Worm (Caenorhabditis elegans) whole organism, mixed stage, embryonic: ENCODE data around the gene fkb-4.

Source experiments
- M03D4.4 ChIP-seq: sonication (generic microtip); optimal IDR thresholded peaks from 2 replicates; lab custom pipeline; 2017; ENCODE audit warnings: mild to moderate bottlenecking, missing genetic modification characterization, missing compliant biosample characterization
- bed-3 ChIP-seq: fragments of 200-800 bp; sonication (Bioruptor generic); optimal IDR thresholded peaks from 3 replicates; lab custom pipeline; 2018; ENCODE audit warnings: mild to moderate bottlenecking, missing genetic modification characterization, moderate library complexity, missing compliant biosample characterization
- blmp-1 ChIP-seq: fragments of 150-350 bp; optimal IDR thresholded peaks from 2 replicates; lab custom pipeline; 2014; ENCODE audit warnings: missing biosample characterization, missing genetic modification characterization
- ceh-39 ChIP-seq: fragments of 150-350 bp; optimal IDR thresholded peaks from 2 replicates; lab custom pipeline; 2014; ENCODE audit warnings: missing biosample characterization, missing genetic modification characterization
- ceh-43 ChIP-seq: fragments of 200-800 bp; sonication (Bioruptor generic); optimal IDR thresholded peaks from 2 replicates; lab custom pipeline; 2018; ENCODE audit warnings: mild to moderate bottlenecking, missing genetic modification characterization, moderate library complexity, missing compliant biosample characterization
- ceh-83 ChIP-seq: fragments of 200-800 bp; sonication (Bioruptor generic); optimal IDR thresholded peaks from 2 replicates; lab custom pipeline; 2018; ENCODE audit warnings: mild to moderate bottlenecking, missing genetic modification characterization, missing compliant biosample characterization
- ces-1 ChIP-seq: fragments of 150-350 bp; optimal IDR thresholded peaks from 2 replicates; lab custom pipeline; 2014; ENCODE audit warnings: missing biosample characterization, missing genetic modification reagents, missing genetic modification characterization
- cnd-1 ChIP-seq: fragments of 200-800 bp; sonication (Bioruptor generic); optimal IDR thresholded peaks from 2 replicates; lab custom pipeline; 2018; ENCODE audit warnings: mild to moderate bottlenecking, missing genetic modification characterization, missing compliant biosample characterization
- drap-1 ChIP-seq: fragments of 200-800 bp; sonication (Bioruptor generic); optimal IDR thresholded peaks from 3 replicates; lab custom pipeline; 2018; ENCODE audit warnings: mild to moderate bottlenecking, missing genetic modification characterization, missing compliant biosample characterization
- elt-1 ChIP-seq: sonication (generic microtip); optimal IDR thresholded peaks from 2 replicates; lab custom pipeline; 2017; ENCODE audit warnings: missing genetic modification characterization, mild to moderate bottlenecking, missing compliant biosample characterization, antibody characterized with exemption, moderate library complexity, borderline replicate concordance; ENCODE audit not compliant: insufficient read depth
- elt-3 ChIP-seq: fragments of 150-350 bp; optimal IDR thresholded peaks from 2 replicates; lab custom pipeline; 2014; ENCODE audit warnings: missing biosample characterization, missing genetic modification characterization
- flh-1 ChIP-seq: fragments of 200-800 bp; sonication (Bioruptor generic); optimal IDR thresholded peaks from 2 replicates; lab custom pipeline; 2018; ENCODE audit warnings: mild to moderate bottlenecking, missing genetic modification characterization, moderate library complexity, missing compliant biosample characterization
- ham-2 ChIP-seq: fragments of 200-800 bp; sonication (Bioruptor generic); optimal IDR thresholded peaks from 2 replicates; lab custom pipeline; 2018; ENCODE audit warnings: mild to moderate bottlenecking, missing genetic modification characterization, missing compliant biosample characterization
- hlh-1 ChIP-seq: fragments of 150-350 bp; optimal IDR thresholded peaks from 2 replicates; lab custom pipeline; 2014; ENCODE audit warnings: missing biosample characterization, missing genetic modification reagents, missing genetic modification characterization
- lin-13 ChIP-seq: fragments of 150-350 bp; optimal IDR thresholded peaks from 2 replicates; lab custom pipeline; 2014; ENCODE audit warnings: missing biosample characterization, missing genetic modification characterization
- lin-32 ChIP-seq: fragments of 200-800 bp; sonication (Bioruptor generic); optimal IDR thresholded peaks from 2 replicates; lab custom pipeline; 2018; ENCODE audit warnings: mild to moderate bottlenecking, missing genetic modification characterization, missing compliant biosample characterization
- lsy-2 ChIP-seq: fragments of 150-350 bp; optimal IDR thresholded peaks from 2 replicates; lab custom pipeline; 2014; ENCODE audit warnings: missing biosample characterization, missing genetic modification characterization
- mab-5 ChIP-seq: fragments of 150-350 bp; optimal IDR thresholded peaks from 2 replicates; lab custom pipeline; 2014; ENCODE audit warnings: missing biosample characterization, missing genetic modification characterization
- mep-1 ChIP-seq: fragments of 150-350 bp; optimal IDR thresholded peaks from 2 replicates; lab custom pipeline; 2017; ENCODE audit warnings: missing biosample characterization, missing genetic modification reagents, missing genetic modification characterization, inconsistent platforms
- mls-2 ChIP-seq: sonication (generic microtip); optimal IDR thresholded peaks from 2 replicates; lab custom pipeline; 2016; ENCODE audit warnings: mild to moderate bottlenecking, missing genetic modification characterization, moderate library complexity, missing compliant biosample characterization
- nhr-12 ChIP-seq: fragments of 150-350 bp; optimal IDR thresholded peaks from 2 replicates; lab custom pipeline; 2014; ENCODE audit warnings: missing biosample characterization, missing genetic modification characterization
- nhr-2 ChIP-seq: fragments of 150-350 bp; optimal IDR thresholded peaks from 2 replicates; lab custom pipeline; 2014; ENCODE audit warnings: missing biosample characterization, missing genetic modification characterization
- nhr-237 ChIP-seq: fragments of 150-350 bp; optimal IDR thresholded peaks from 2 replicates; lab custom pipeline; 2014; ENCODE audit warnings: missing biosample characterization, missing genetic modification characterization
- nhr-28 ChIP-seq: fragments of 150-350 bp; optimal IDR thresholded peaks from 2 replicates; lab custom pipeline; 2014; ENCODE audit warnings: missing biosample characterization, missing genetic modification characterization
- nhr-76 ChIP-seq: sonication (generic microtip); optimal IDR thresholded peaks from 2 replicates; lab custom pipeline; 2017; ENCODE audit warnings: missing biosample characterization, missing genetic modification characterization
- pha-4 ChIP-seq: fragments of 150-350 bp; optimal IDR thresholded peaks from 2 replicates; lab custom pipeline; 2018; ENCODE audit warnings: missing biosample characterization, missing genetic modification reagents, missing genetic modification characterization
- sem-2 ChIP-seq: fragments of 200-800 bp; sonication (Bioruptor generic); optimal IDR thresholded peaks from 2 replicates; lab custom pipeline; 2018; ENCODE audit warnings: mild to moderate bottlenecking, missing genetic modification characterization, missing compliant biosample characterization
- snpc-4 ChIP-seq: fragments of 150-350 bp; optimal IDR thresholded peaks from 2 replicates; lab custom pipeline; 2014; ENCODE audit warnings: missing biosample characterization, missing genetic modification characterization
- sptf-1 ChIP-seq: sonication (generic microtip); optimal IDR thresholded peaks from 2 replicates; lab custom pipeline; 2017; ENCODE audit warnings: mild to moderate bottlenecking, missing genetic modification characterization, moderate library complexity, missing compliant biosample characterization
- tbx-8 ChIP-seq: fragments of 200-800 bp; sonication (Bioruptor generic); optimal IDR thresholded peaks from 2 replicates; lab custom pipeline; 2018; ENCODE audit warnings: mild to moderate bottlenecking, missing genetic modification characterization, moderate library complexity, missing compliant biosample characterization
- unc-120 ChIP-seq: sonication (generic microtip); optimal IDR thresholded peaks from 2 replicates; lab custom pipeline; 2017; ENCODE audit warnings: missing genetic modification characterization, missing compliant biosample characterization; ENCODE audit not compliant: poor library complexity, severe bottlenecking
- unc-39 ChIP-seq: fragments of 150-350 bp; optimal IDR thresholded peaks from 2 replicates; lab custom pipeline; 2014; ENCODE audit warnings: missing biosample characterization, missing genetic modification characterization
- unc-62 ChIP-seq: fragments of 150-350 bp; optimal IDR thresholded peaks from 2 replicates; lab custom pipeline; 2014; ENCODE audit warnings: missing biosample characterization, missing genetic modification reagents, missing genetic modification characterization
- zip-8 ChIP-seq: fragments of 150-350 bp; optimal IDR thresholded peaks from 2 replicates; lab custom pipeline; 2014; ENCODE audit warnings: missing biosample characterization, missing genetic modification characterization
- ztf-11 ChIP-seq: fragments of 150-350 bp; optimal IDR thresholded peaks from 2 replicates; lab custom pipeline; 2014; ENCODE audit warnings: missing biosample characterization, missing genetic modification characterization

The fkb-4 gene

ce11 chrV:12790188-12790587 lies 3.3 kb upstream of the fkb-4 start, which contains the start of gene srbc-43:
Gene srbc-43, minus strand, starts transcription at chrV:12790518.
- TF ChIP-seq lsy-2 (tag; lab: Kevin White, UChicago) (no peak), ceh-83 (GFP tag; lab: Kevin White, UChicago) (no peak), ces-1 (GFP tag; lab: Kevin White, UChicago) (no peak), lin-32 (GFP tag; lab: Kevin White, UChicago) (no peak), ceh-43 (no peak), nhr-76 (tag; lab: Kevin White, UChicago) (no peak), elt-3 (tag; lab: Kevin White, UChicago) (no peak), ham-2 (GFP tag; lab: Kevin White, UChicago) (no peak), sem-2 (no peak), nhr-28 (no peak), lin-13 (tag; lab: Kevin White, UChicago) (no peak), cnd-1 (tag; lab: Kevin White, UChicago) (no peak)
- TF ChIP-seq, all 35 proteins: peak for 0

- TF ChIP-seq cnd-1 (tag; lab: Kevin White, UChicago), result no peak
- no peak for TF ChIP-seq ceh-43
- TF ChIP-seq ceh-83 (GFP tag; lab: Kevin White, UChicago), result no peak
- no peak for TF ChIP-seq nhr-28
- no peak for TF ChIP-seq mls-2
- TF ChIP-seq unc-62 (GFP tag; lab: Kevin White, UChicago), result no peak
- TF ChIP-seq nhr-76 (tag; lab: Kevin White, UChicago), result no peak
- no peak for TF ChIP-seq unc-39 (tag; lab: Kevin White, UChicago)
Observed at ce11 chrV:12788451-12788850, 1.5 kb upstream of the fkb-4 start, which contains the start of gene srbc-44. Gene srbc-44, minus strand, starts transcription at chrV:12788551.

ce11 chrV:12786340-12786739 lies 586 bp downstream of the fkb-4 start:
- no peak for TF ChIP-seq nhr-12 (tag; lab: Kevin White, UChicago)
- no peak for TF ChIP-seq elt-3 (tag; lab: Kevin White, UChicago)
- TF ChIP-seq lin-13 (tag; lab: Kevin White, UChicago), result no peak

DNA sequence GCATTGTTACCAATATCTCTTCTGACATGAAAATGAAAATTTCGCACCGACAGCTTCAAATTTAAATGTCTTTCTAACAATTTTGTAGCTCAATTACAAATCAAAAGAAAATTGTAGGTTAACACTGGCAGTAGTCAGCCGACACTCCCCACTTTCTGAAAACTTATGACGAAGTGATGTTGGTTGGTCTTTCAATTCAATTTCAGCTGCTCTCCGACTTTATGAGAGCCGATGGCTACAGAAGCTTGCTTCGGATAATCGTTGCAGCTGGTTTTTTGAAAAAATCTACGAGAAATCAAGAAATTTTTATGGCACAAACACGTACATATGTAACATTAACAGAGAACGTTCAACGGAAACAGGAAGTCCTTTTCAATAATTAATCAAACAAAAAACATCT lies 2.1 kb downstream of the fkb-4 start, which contains the start of gene sre-20:
TSS of gene sre-20 (minus strand) at position 101 of the 400 bp plus-strand sequence.
- no peak for TF ChIP-seq flh-1
- no peak for TF ChIP-seq zip-8
- no peak for TF ChIP-seq elt-1 (tag; lab: Kevin White, UChicago)
- TF ChIP-seq M03D4.4 (tag; lab: Kevin White, UChicago), result no peak
- TF ChIP-seq pha-4 (tag; lab: Kevin White, UChicago), result no peak
- no peak for TF ChIP-seq snpc-4 (tag; lab: Kevin White, UChicago)
- TF ChIP-seq drap-1 (GFP tag; lab: Kevin White, UChicago), result no peak
- TF ChIP-seq ceh-43, result no peak
- TF ChIP-seq nhr-12 (tag; lab: Kevin White, UChicago), result no peak
- TF ChIP-seq nhr-2 (tag; lab: Kevin White, UChicago), result no peak
- no peak for TF ChIP-seq ztf-11 (tag; lab: Kevin White, UChicago)
- TF ChIP-seq, all 35 proteins: peak for 0

- TF ChIP-seq mls-2 (peak; percentile 98), cnd-1 (tag; lab: Kevin White, UChicago) (peak; percentile 93), lin-13 (tag; lab: Kevin White, UChicago) (peak; percentile 24), ztf-11 (tag; lab: Kevin White, UChicago) (peak; percentile 59), ham-2 (GFP tag; lab: Kevin White, UChicago) (peak; percentile 78), unc-39 (tag; lab: Kevin White, UChicago) (no peak), blmp-1 (tag; lab: Kevin White, UChicago) (no peak), bed-3 (GFP tag; lab: Kevin White, UChicago) (peak; percentile 86), ceh-83 (GFP tag; lab: Kevin White, UChicago) (peak; percentile 95), nhr-76 (tag; lab: Kevin White, UChicago) (no peak), tbx-8 (GFP tag; lab: Kevin White, UChicago) (peak; percentile 75), snpc-4 (tag; lab: Kevin White, UChicago) (no peak), nhr-28 (peak; percentile 66), sem-2 (peak; percentile 90), ceh-43 (peak; percentile 88), ces-1 (GFP tag; lab: Kevin White, UChicago) (no peak), sptf-1 (tag; lab: Kevin White, UChicago) (peak; percentile 97), ceh-39 (tag; lab: Kevin White, UChicago) (no peak), pha-4 (tag; lab: Kevin White, UChicago) (peak; percentile 62), drap-1 (GFP tag; lab: Kevin White, UChicago) (peak; percentile 96), unc-120 (tag; lab: Kevin White, UChicago) (peak; percentile 93), M03D4.4 (tag; lab: Kevin White, UChicago) (peak; percentile 94), nhr-237 (no peak), elt-1 (tag; lab: Kevin White, UChicago) (no peak), mab-5 (tag; lab: Kevin White, UChicago) (no peak), lin-32 (GFP tag; lab: Kevin White, UChicago) (peak; percentile 92), lsy-2 (tag; lab: Kevin White, UChicago) (peak; percentile 55), nhr-12 (tag; lab: Kevin White, UChicago) (no peak), unc-62 (GFP tag; lab: Kevin White, UChicago) (peak; percentile 26), nhr-2 (tag; lab: Kevin White, UChicago) (no peak), zip-8 (no peak), elt-3 (tag; lab: Kevin White, UChicago) (peak; percentile 8), flh-1 (peak; percentile 84), hlh-1 (no peak), mep-1 (tag; lab: Kevin White, UChicago) (peak; percentile 76)
Observed at ce11 chrV:12780248-12780647, 6.7 kb downstream of the fkb-4 start.
